Worm (Caenorhabditis elegans) whole organism, L1 larva: ENCODE results near the gene C27B7.2.

ENCODE experiments used
- C16A3.4 ChIP-seq: fragments of 150-350 bp; optimal IDR thresholded peaks from 2 replicates; lab custom pipeline; 2014; ENCODE audit warnings: missing biosample characterization, missing genetic modification characterization
- aha-1 ChIP-seq: fragments of 150-350 bp; optimal IDR thresholded peaks from 2 replicates; lab custom pipeline; 2014; ENCODE audit warnings: missing biosample characterization, missing genetic modification characterization
- blmp-1 ChIP-seq: fragments of 150-350 bp; optimal IDR thresholded peaks from 2 replicates; lab custom pipeline; 2014; ENCODE audit warnings: missing biosample characterization, missing genetic modification characterization
- ceh-63 ChIP-seq: fragments of 200-800 bp; sonication (Bioruptor generic); optimal IDR thresholded peaks from 2 replicates; lab custom pipeline; 2018; ENCODE audit warnings: mild to moderate bottlenecking, missing genetic modification characterization, missing compliant biosample characterization
- ceh-82 ChIP-seq, 3 experiments: fragments of 150-350 bp in 1 of 3; sonication (generic microtip) in 2 of 3; optimal IDR thresholded peaks; 2 replicates each; lab custom pipeline; 2014 to 2017; ENCODE audit warnings: missing biosample characterization in 3 of 3, missing genetic modification characterization in 3 of 3
- ceh-88 ChIP-seq: fragments of 200-800 bp; sonication (Bioruptor generic); IDR thresholded peaks from 2 replicates; pipeline ENCODE4 v1.3.6; 2022; ENCODE audit warnings: missing genetic modification characterization, missing compliant biosample characterization
- ces-1 ChIP-seq: fragments of 150-350 bp; optimal IDR thresholded peaks from 2 replicates; lab custom pipeline; 2014; ENCODE audit warnings: missing biosample characterization, missing genetic modification reagents, missing genetic modification characterization
- efl-1 ChIP-seq, 4 experiments: fragments of 150-350 bp; optimal IDR thresholded peaks in 3 of 4; peaks in 1 of 4; 1 replicate in 1 of 4; 2 replicates in 3 of 4; lab custom pipeline; 2014; ENCODE audit warnings: missing biosample characterization in 2 of 4, missing genetic modification characterization in 2 of 4, missing genetic modification reagents in 2 of 4
- elt-3 ChIP-seq, 6 experiments: fragments of 150-350 bp in 1 of 6; sonication (generic microtip); optimal IDR thresholded peaks; 2 replicates each; lab custom pipeline; 2017 to 2018; ENCODE audit warnings: missing biosample characterization in 6 of 6, missing genetic modification characterization in 6 of 6, inconsistent platforms in 1 of 6
- fkh-10 ChIP-seq: sonication (generic microtip); optimal IDR thresholded peaks from 2 replicates; lab custom pipeline; 2017; ENCODE audit warnings: missing biosample characterization, missing genetic modification reagents, missing genetic modification characterization
- fkh-4 ChIP-seq: sonication (generic microtip); optimal IDR thresholded peaks from 2 replicates; lab custom pipeline; 2016; ENCODE audit warnings: missing compliant biosample characterization, missing genetic modification characterization, borderline replicate concordance
- fkh-8 ChIP-seq: sonication (generic microtip); optimal IDR thresholded peaks from 2 replicates; lab custom pipeline; 2016; ENCODE audit warnings: mild to moderate bottlenecking, missing genetic modification characterization, missing compliant biosample characterization
- fos-1 ChIP-seq: fragments of 150-350 bp; optimal IDR thresholded peaks from 2 replicates; lab custom pipeline; 2014; ENCODE audit warnings: missing biosample characterization, missing genetic modification characterization
- grh-1 ChIP-seq: fragments of 200-800 bp; sonication (Bioruptor generic); IDR thresholded peaks from 2 replicates; pipeline ENCODE4 v1.3.6; 2022; ENCODE audit warnings: missing genetic modification reagents, missing genetic modification characterization, missing compliant biosample characterization
- hpl-2 ChIP-seq: fragments of 150-350 bp; optimal IDR thresholded peaks from 2 replicates; lab custom pipeline; 2014; ENCODE audit warnings: missing biosample characterization, missing genetic modification reagents, missing genetic modification characterization
- isw-1 ChIP-seq: fragments of 200-800 bp; sonication (Bioruptor generic); IDR thresholded peaks from 2 replicates; pipeline ENCODE4 v1.3.6; 2022; ENCODE audit warnings: missing genetic modification characterization, missing compliant biosample characterization
- jun-1 ChIP-seq: fragments of 150-350 bp; optimal IDR thresholded peaks from 2 replicates; lab custom pipeline; 2014; ENCODE audit warnings: missing biosample characterization, missing genetic modification reagents, missing genetic modification characterization
- lin-13 ChIP-seq: fragments of 150-350 bp; optimal IDR thresholded peaks from 2 replicates; lab custom pipeline; 2014; ENCODE audit warnings: missing biosample characterization, missing genetic modification reagents, missing genetic modification characterization
- lin-14 ChIP-seq: fragments of 200-800 bp; sonication (Bioruptor generic); optimal IDR thresholded peaks from 2 replicates; lab custom pipeline; 2018; ENCODE audit warnings: mild to moderate bottlenecking, missing genetic modification characterization, moderate library complexity, missing compliant biosample characterization
- lsy-2 ChIP-seq, 2 experiments: fragments of 150-350 bp; optimal IDR thresholded peaks; 2 replicates each; lab custom pipeline; 2014; ENCODE audit warnings: missing biosample characterization in 2 of 2, missing genetic modification characterization in 2 of 2
- mdl-1 ChIP-seq, 2 experiments: fragments of 150-350 bp; optimal IDR thresholded peaks; 2 replicates each; lab custom pipeline; 2014 to 2017; ENCODE audit warnings: missing biosample characterization in 2 of 2, missing genetic modification characterization in 2 of 2, inconsistent platforms in 1 of 2
- nhr-11 ChIP-seq: fragments of 150-350 bp; optimal IDR thresholded peaks from 2 replicates; lab custom pipeline; 2014; ENCODE audit warnings: missing biosample characterization, missing genetic modification characterization
- nhr-12 ChIP-seq: sonication (generic microtip); optimal IDR thresholded peaks from 2 replicates; lab custom pipeline; 2017; ENCODE audit warnings: missing biosample characterization, missing genetic modification characterization
- nhr-19 ChIP-seq: fragments of 200-800 bp; sonication (Bioruptor generic); conservative IDR thresholded peaks from 2 replicates; pipeline ENCODE4 v1.3.6; 2022; ENCODE audit warnings: missing genetic modification characterization, missing compliant biosample characterization
- nhr-28 ChIP-seq: fragments of 150-350 bp; optimal IDR thresholded peaks from 2 replicates; lab custom pipeline; 2014; ENCODE audit warnings: missing biosample characterization, missing genetic modification characterization
- nhr-47 ChIP-seq: sonication (generic microtip); optimal IDR thresholded peaks from 2 replicates; lab custom pipeline; 2016; ENCODE audit warnings: mild to moderate bottlenecking, missing genetic modification characterization, moderate library complexity, missing compliant biosample characterization
- nhr-71 ChIP-seq: sonication (generic microtip); optimal IDR thresholded peaks from 2 replicates; lab custom pipeline; 2016; ENCODE audit warnings: mild to moderate bottlenecking, missing genetic modification characterization, moderate library complexity, missing compliant biosample characterization
- nhr-85 ChIP-seq: sonication (generic microtip); peaks from one replicate; lab custom pipeline; 2016; ENCODE audit warnings: missing genetic modification characterization, inconsistent platforms, missing compliant biosample characterization
- nhr-90 ChIP-seq: sonication (generic microtip); optimal IDR thresholded peaks from 2 replicates; lab custom pipeline; 2016; ENCODE audit warnings: mild to moderate bottlenecking, missing genetic modification characterization, missing compliant biosample characterization; ENCODE audit not compliant: poor library complexity
- pax-3 ChIP-seq: fragments of 200-800 bp; sonication (Bioruptor generic); optimal IDR thresholded peaks from 2 replicates; lab custom pipeline; 2018; ENCODE audit warnings: mild to moderate bottlenecking, missing genetic modification characterization, moderate library complexity, missing compliant biosample characterization
- rnt-1 ChIP-seq: sonication (generic microtip); optimal IDR thresholded peaks from 2 replicates; lab custom pipeline; 2016; ENCODE audit warnings: mild to moderate bottlenecking, missing genetic modification characterization, moderate library complexity, missing compliant biosample characterization
- skn-1 ChIP-seq: fragments of 150-350 bp; optimal IDR thresholded peaks from 2 replicates; lab custom pipeline; 2014; ENCODE audit warnings: missing biosample characterization, missing genetic modification characterization
- snpc-4 ChIP-seq: fragments of 150-350 bp; optimal IDR thresholded peaks from 2 replicates; lab custom pipeline; 2014; ENCODE audit warnings: missing biosample characterization, missing genetic modification characterization
- snu-23 ChIP-seq: sonication (generic microtip); optimal IDR thresholded peaks from 2 replicates; lab custom pipeline; 2016; ENCODE audit warnings: missing genetic modification characterization, missing compliant biosample characterization
- sox-4 ChIP-seq: sonication (generic microtip); optimal IDR thresholded peaks from 2 replicates; lab custom pipeline; 2016; ENCODE audit warnings: missing genetic modification characterization, missing compliant biosample characterization
- swsn-7 ChIP-seq: sonication (generic microtip); optimal IDR thresholded peaks from 2 replicates; lab custom pipeline; 2016; ENCODE audit warnings: missing genetic modification characterization, missing compliant biosample characterization
- unc-30 ChIP-seq: sonication (generic microtip); optimal IDR thresholded peaks from 2 replicates; lab custom pipeline; 2017; ENCODE audit warnings: missing biosample characterization, missing genetic modification characterization
- unc-86 ChIP-seq: sonication (generic microtip); optimal IDR thresholded peaks from 2 replicates; lab custom pipeline; 2016; ENCODE audit warnings: missing genetic modification characterization, missing compliant biosample characterization
- unc-98 ChIP-seq: fragments of 200-800 bp; sonication (Bioruptor generic); IDR thresholded peaks from 2 replicates; pipeline ENCODE4 v1.3.6; 2022; ENCODE audit warnings: missing genetic modification characterization, missing compliant biosample characterization
- ztf-4 ChIP-seq: fragments of 150-350 bp; optimal IDR thresholded peaks from 2 replicates; lab custom pipeline; 2014; ENCODE audit warnings: missing biosample characterization, missing genetic modification characterization

C27B7.2 gene

ce11 chrIV:8916010-8916409 lies 23.4 kb downstream of the C27B7.2 start, which contains the start of gene C27B7.9:
TSS of gene C27B7.9 (minus strand) at chrIV:8916110.
- no peak for TF ChIP-seq efl-1 (optimal IDR thresholded peaks at IDR 0.05; lab: Kevin White, UChicago)
- no peak for TF ChIP-seq efl-1 (GFP tag; optimal IDR thresholded peaks at IDR 0.05 in 1 of 2; lab: Kevin White, UChicago)
- no peak for TF ChIP-seq swsn-7 (tag; lab: Kevin White, UChicago)
- TF ChIP-seq nhr-11 (tag; lab: Kevin White, UChicago): no peak
- no peak for TF ChIP-seq unc-30
- no peak for TF ChIP-seq jun-1 (tag; lab: Kevin White, UChicago)
- no peak for TF ChIP-seq nhr-71 (tag; lab: Kevin White, UChicago)
- no peak for TF ChIP-seq fkh-4
- TF ChIP-seq nhr-47: no peak
- no peak for TF ChIP-seq lin-13 (GFP tag; lab: Kevin White, UChicago)
- TF ChIP-seq C16A3.4 (tag; lab: Kevin White, UChicago): no peak
- TF ChIP-seq fos-1 (tag; lab: Kevin White, UChicago): no peak
- no peak for TF ChIP-seq ces-1 (GFP tag; lab: Kevin White, UChicago)
- no peak for TF ChIP-seq sox-4 (tag; lab: Kevin White, UChicago)
- no peak for TF ChIP-seq pax-3 (tag; lab: Kevin White, UChicago)

- TF ChIP-seq blmp-1 (no peak), efl-1 (optimal IDR thresholded peaks at IDR 0.05; lab: Kevin White, UChicago) (no peak), efl-1 (GFP tag; optimal IDR thresholded peaks at IDR 0.05 in 1 of 2; lab: Kevin White, UChicago) (peak in 1 of 2 experiments; percentile 74)
Measured at ce11 chrIV:8918790-8919189, 26.1 kb downstream of the C27B7.2 start, which contains the start of gene rap-1. TSS of gene rap-1 (minus strand) at chrIV:8918890.

- TF ChIP-seq swsn-7 (tag; lab: Kevin White, UChicago) (peak; percentile 2), nhr-19 (GFP tag; lab: Robert Waterston, UW) (0 out of 2 replicates have a peak, but pooled peaks have one; percentile 26), nhr-12 (no peak), nhr-47 (peak; percentile 26), skn-1 (tag; lab: Kevin White, UChicago) (peak; percentile 22), lsy-2 (tag; optimal IDR thresholded peaks at IDR 0.05; lab: Kevin White, UChicago) (peak in 1 of 2 experiments; percentile 40), aha-1 (no peak), lin-14 (peak; percentile 66), nhr-90 (tag; lab: Kevin White, UChicago) (no peak), unc-86 (no peak), snpc-4 (tag; lab: Kevin White, UChicago) (no peak), mdl-1 (tag; optimal IDR thresholded peaks at IDR 0.05; lab: Kevin White, UChicago) (no peak), elt-3 (tag; optimal IDR thresholded peaks at IDR 0.05; lab: Kevin White, UChicago) (no peak), efl-1 (optimal IDR thresholded peaks at IDR 0.05; lab: Kevin White, UChicago) (peak; percentile 13), efl-1 (GFP tag; optimal IDR thresholded peaks at IDR 0.05 in 1 of 2; lab: Kevin White, UChicago) (peak in 1 of 2 experiments; percentile 56), rnt-1 (peak; percentile 52), ztf-4 (tag; lab: Kevin White, UChicago) (no peak), C16A3.4 (tag; lab: Kevin White, UChicago) (no peak), fkh-8 (tag; lab: Kevin White, UChicago) (no peak), sox-4 (tag; lab: Kevin White, UChicago) (no peak), ceh-82 (tag; optimal IDR thresholded peaks at IDR 0.05; lab: Kevin White, UChicago) (peak in 1 of 3 experiments; percentile 5), ceh-88 (GFP tag; lab: Robert Waterston, UW) (no peak), snu-23 (GFP tag; lab: Kevin White, UChicago) (peak; percentile 31), jun-1 (tag; lab: Kevin White, UChicago) (no peak), ceh-63 (GFP tag; lab: Kevin White, UChicago) (no peak), isw-1 (GFP tag; lab: Robert Waterston, UW) (no peak), hpl-2 (GFP tag; lab: Kevin White, UChicago) (no peak), nhr-11 (tag; lab: Kevin White, UChicago) (no peak), nhr-85 (tag; lab: Kevin White, UChicago) (no peak), fkh-10 (no peak), lin-13 (GFP tag; lab: Kevin White, UChicago) (no peak), blmp-1 (peak; percentile 79), unc-98 (GFP tag; lab: Robert Waterston, UW) (no peak), grh-1 (GFP tag; lab: Robert Waterston, UW) (no peak), nhr-28 (tag; lab: Kevin White, UChicago) (no peak), nhr-71 (tag; lab: Kevin White, UChicago) (peak; percentile 43)
Measured at ce11 chrIV:8920284-8920806, 27.7 kb downstream of the C27B7.2 start.
